Worm (Caenorhabditis elegans): ENCODE results near the gene sod-3.

- TF ChIP-seq ama-1 (optimal IDR thresholded peaks at IDR 0.05) (no peak), F13C5.2 (tag; optimal IDR thresholded peaks at IDR 0.05) (no peak), hmg-4 (GFP tag; optimal IDR thresholded peaks at IDR 0.05) (no peak), B0310.2 (tag; optimal IDR thresholded peaks at IDR 0.05) (no peak)
Measured at ce11 chrX:17080635-17081376, 11.7 kb upstream of the sod-3 start, which contains the start of the genes irld-23 and C08A9.10.
